Fruit fly (Drosophila melanogaster) whole organism, embryonic: Measurements from ENCODE around the gene Neurochondrin.

Experiments
- Ada2b ChIP-seq: fragments of 200-800 bp; sonication (Bioruptor generic); IDR thresholded peaks from 2 replicates; pipeline ENCODE4 v1.3.6; 2022; ENCODE audit warnings: missing biosample characterization, missing genetic modification characterization
- CG11695 ChIP-seq: fragments of 200-800 bp; sonication (Bioruptor generic); IDR thresholded peaks from 3 replicates; pipeline ENCODE4 v1.3.6; 2022; ENCODE audit warnings: missing biosample characterization, missing genetic modification characterization
- CG12071 ChIP-seq: fragments of 200-800 bp; sonication (Bioruptor generic); optimal IDR thresholded peaks from 3 replicates; lab custom pipeline; 2018; ENCODE audit warnings: missing biosample characterization, mild to moderate bottlenecking, missing genetic modification characterization
- CG1233 ChIP-seq: fragments of 200-800 bp; sonication (Bioruptor generic); optimal IDR thresholded peaks from 4 replicates; lab custom pipeline; 2018; ENCODE audit warnings: missing biosample characterization, mild to moderate bottlenecking, missing genetic modification characterization
- CG13775 ChIP-seq: fragments of 200-800 bp; sonication (Bioruptor generic); optimal IDR thresholded peaks from 3 replicates; lab custom pipeline; 2017; ENCODE audit warnings: missing biosample characterization, mild to moderate bottlenecking, missing genetic modification characterization
- CG14050 ChIP-seq: fragments of 200-800 bp; sonication (Bioruptor generic); IDR thresholded peaks from 3 replicates; pipeline ENCODE4 v1.3.6; 2022; ENCODE audit warnings: missing biosample characterization, missing genetic modification characterization
- CG15011 ChIP-seq: fragments of 200-800 bp; sonication (Bioruptor generic); optimal IDR thresholded peaks from 3 replicates; lab custom pipeline; 2018; ENCODE audit warnings: missing biosample characterization, mild to moderate bottlenecking, missing genetic modification characterization
- CG1603 ChIP-seq: fragments of 200-800 bp; sonication (Bioruptor generic); optimal IDR thresholded peaks from 2 replicates; lab custom pipeline; 2019; ENCODE audit warnings: missing biosample characterization, mild to moderate bottlenecking, missing genetic modification characterization, moderate library complexity
- CG17186 ChIP-seq: fragments of 200-800 bp; sonication (Bioruptor generic); optimal IDR thresholded peaks from 3 replicates; lab custom pipeline; 2017; ENCODE audit warnings: missing biosample characterization, missing genetic modification reagents, missing genetic modification characterization
- CG17385 ChIP-seq: fragments of 200-800 bp; sonication (Bioruptor generic); optimal IDR thresholded peaks from 3 replicates; lab custom pipeline; 2018; ENCODE audit warnings: missing biosample characterization, mild to moderate bottlenecking, missing genetic modification characterization
- CG18599 ChIP-seq: fragments of 200-800 bp; sonication (Bioruptor generic); optimal IDR thresholded peaks from 3 replicates; lab custom pipeline; 2017; ENCODE audit warnings: missing biosample characterization, missing genetic modification characterization, mild to moderate bottlenecking, moderate library complexity, missing genetic modification reagents
- CG2120 ChIP-seq: fragments of 200-800 bp; sonication (Bioruptor generic); optimal IDR thresholded peaks from 3 replicates; lab custom pipeline; 2016; ENCODE audit warnings: missing biosample characterization, missing genetic modification characterization
- CG2875 ChIP-seq: fragments of 200-800 bp; sonication (Bioruptor generic); optimal IDR thresholded peaks from 2 replicates; lab custom pipeline; 2017; ENCODE audit warnings: missing biosample characterization, mild to moderate bottlenecking, missing genetic modification characterization, missing genetic modification reagents
- CG30403 ChIP-seq: fragments of 200-800 bp; sonication (Bioruptor generic); optimal IDR thresholded peaks from 3 replicates; lab custom pipeline; 2016; ENCODE audit warnings: missing biosample characterization, missing genetic modification characterization
- CG3838 ChIP-seq: fragments of 200-800 bp; sonication (Bioruptor generic); optimal IDR thresholded peaks from 3 replicates; lab custom pipeline; 2016; ENCODE audit warnings: missing biosample characterization, missing genetic modification characterization
- CG42726 ChIP-seq: fragments of 200-800 bp; sonication (Bioruptor generic); IDR thresholded peaks from 2 replicates; pipeline ENCODE4 v1.3.6; 2022; ENCODE audit warnings: missing biosample characterization, missing genetic modification characterization; ENCODE audit not compliant: partially characterized antibody
- CG4328 ChIP-seq: fragments of 200-800 bp; sonication (Bioruptor generic); optimal IDR thresholded peaks from 3 replicates; lab custom pipeline; 2017; ENCODE audit warnings: missing biosample characterization, missing genetic modification reagents, missing genetic modification characterization
- CG6175 ChIP-seq: fragments of 200-800 bp; sonication (Bioruptor generic); IDR thresholded peaks from 3 replicates; pipeline ENCODE4 v1.3.6; 2022; ENCODE audit warnings: missing biosample characterization, missing genetic modification characterization
- CG6813 ChIP-seq: fragments of 200-800 bp; sonication (Bioruptor generic); optimal IDR thresholded peaks from 2 replicates; lab custom pipeline; 2017; ENCODE audit warnings: missing biosample characterization, missing genetic modification characterization, mild to moderate bottlenecking, moderate library complexity, missing genetic modification reagents
- CG8281 ChIP-seq: fragments of 200-800 bp; sonication (Bioruptor generic); optimal IDR thresholded peaks from 2 replicates; lab custom pipeline; 2018; ENCODE audit warnings: missing biosample characterization, mild to moderate bottlenecking, missing genetic modification characterization, moderate library complexity
- CG8359 ChIP-seq: fragments of 200-800 bp; sonication (Bioruptor generic); optimal IDR thresholded peaks from 2 replicates; lab custom pipeline; 2017; ENCODE audit warnings: missing biosample characterization, mild to moderate bottlenecking, missing genetic modification characterization, borderline replicate concordance
- CG8388 ChIP-seq: fragments of 200-800 bp; sonication (Bioruptor generic); optimal IDR thresholded peaks from 2 replicates; lab custom pipeline; 2019; ENCODE audit warnings: missing biosample characterization, mild to moderate bottlenecking, missing genetic modification characterization, moderate library complexity
- Dek ChIP-seq: fragments of 200-800 bp; sonication (Bioruptor generic); optimal IDR thresholded peaks from 3 replicates; lab custom pipeline; 2019; ENCODE audit warnings: missing biosample characterization, mild to moderate bottlenecking, missing genetic modification characterization, moderate library complexity
- Dip3 ChIP-seq: fragments of 200-800 bp; sonication (Bioruptor generic); optimal IDR thresholded peaks from 3 replicates; lab custom pipeline; 2016; ENCODE audit warnings: missing biosample characterization, missing genetic modification characterization
- H15 ChIP-seq: fragments of 200-800 bp; sonication (Bioruptor generic); IDR thresholded peaks from 3 replicates; pipeline ENCODE4 v1.3.6; 2022; ENCODE audit warnings: missing biosample characterization, missing genetic modification characterization
- Hsf ChIP-seq: fragments of 200-800 bp; sonication (Bioruptor generic); optimal IDR thresholded peaks from 3 replicates; lab custom pipeline; 2016; ENCODE audit warnings: missing biosample characterization, missing genetic modification characterization
- Kr ChIP-seq: fragments of 200-800 bp; sonication (Bioruptor generic); optimal IDR thresholded peaks from 2 replicates; lab custom pipeline; 2017; ENCODE audit warnings: missing biosample characterization, mild to moderate bottlenecking, missing genetic modification characterization
- Mes4 ChIP-seq: fragments of 200-800 bp; sonication (Bioruptor generic); optimal IDR thresholded peaks from 2 replicates; lab custom pipeline; 2016; ENCODE audit warnings: missing biosample characterization, missing genetic modification characterization
- Myb ChIP-seq: fragments of 200-800 bp; sonication (Bioruptor generic); optimal IDR thresholded peaks from 2 replicates; lab custom pipeline; 2016; ENCODE audit warnings: missing biosample characterization, missing genetic modification characterization
- Nf-YB ChIP-seq: fragments of 200-800 bp; sonication (Bioruptor generic); optimal IDR thresholded peaks from 3 replicates; lab custom pipeline; 2019; ENCODE audit warnings: missing biosample characterization, mild to moderate bottlenecking, missing genetic modification characterization, moderate library complexity
- Poxn ChIP-seq: fragments of 200-800 bp; sonication (Bioruptor generic); IDR thresholded peaks from 2 replicates; pipeline ENCODE4 v1.3.6; 2022; ENCODE audit warnings: missing biosample characterization, missing genetic modification characterization
- Six4 ChIP-seq: fragments of 200-800 bp; sonication (Bioruptor generic); optimal IDR thresholded peaks from 2 replicates; lab custom pipeline; 2016; ENCODE audit warnings: missing biosample characterization, missing genetic modification characterization
- TFAM ChIP-seq: fragments of 200-800 bp; sonication (Bioruptor generic); optimal IDR thresholded peaks from 2 replicates; lab custom pipeline; 2017; ENCODE audit warnings: missing biosample characterization, missing genetic modification characterization, inconsistent platforms
- Trl ChIP-seq, 3 experiments: fragments of >200 bp in 2 of 3; fragments of 200-800 bp in 1 of 3; sonication (Bioruptor generic) in 1 of 3; optimal IDR thresholded peaks; 2 replicates in 1 of 3; 3 replicates in 2 of 3; lab custom pipeline; 2016 to 2017; ENCODE audit warnings: missing biosample characterization in 1 of 3, missing genetic modification characterization in 1 of 3
- al ChIP-seq: fragments of 200-800 bp; sonication (Bioruptor generic); IDR thresholded peaks from 2 replicates; pipeline ENCODE4 v1.3.6; 2022; ENCODE audit warnings: missing biosample characterization, missing genetic modification characterization
- chinmo ChIP-seq: fragments of 200-800 bp; sonication (Bioruptor generic); IDR thresholded peaks from 4 replicates; pipeline ENCODE4 v1.3.6; 2022; ENCODE audit warnings: missing biosample characterization, missing genetic modification characterization; ENCODE audit not compliant: partially characterized antibody
- crol ChIP-seq: fragments of 200-800 bp; sonication (Bioruptor generic); IDR thresholded peaks from 2 replicates; pipeline ENCODE4 v1.3.6; 2022; ENCODE audit warnings: missing biosample characterization, missing genetic modification characterization
- dmrt99B ChIP-seq: fragments of 200-800 bp; sonication (Bioruptor generic); optimal IDR thresholded peaks from 2 replicates; lab custom pipeline; 2018; ENCODE audit warnings: missing biosample characterization, mild to moderate bottlenecking, missing genetic modification characterization, moderate library complexity
- gem ChIP-seq: fragments of 200-800 bp; sonication (Bioruptor generic); optimal IDR thresholded peaks from 2 replicates; lab custom pipeline; 2019; ENCODE audit warnings: missing biosample characterization, mild to moderate bottlenecking, missing genetic modification characterization, moderate library complexity
- grn ChIP-seq: fragments of 200-800 bp; sonication (Bioruptor generic); optimal IDR thresholded peaks from 3 replicates; lab custom pipeline; 2017; ENCODE audit warnings: missing biosample characterization, missing genetic modification characterization
- hth ChIP-seq: fragments of >200 bp; optimal IDR thresholded peaks from 2 replicates; lab custom pipeline; 2017; ENCODE audit warnings: inconsistent platforms
- pan ChIP-seq, 4 experiments: fragments of >200 bp in 3 of 4; fragments of 200-800 bp in 1 of 4; sonication (Bioruptor generic) in 1 of 4; optimal IDR thresholded peaks in 3 of 4; IDR thresholded peaks in 1 of 4; 2 replicates each; pipeline versions ENCODE4 v1.3.6 to Lab custom; 2017 to 2022; ENCODE audit warnings: missing biosample characterization in 2 of 4, missing genetic modification characterization in 2 of 4, mixed read lengths in 1 of 4
- peb ChIP-seq: fragments of 200-800 bp; sonication (Bioruptor generic); IDR thresholded peaks from 2 replicates; pipeline ENCODE4 v1.3.6; 2022; ENCODE audit warnings: missing biosample characterization, missing genetic modification characterization
- pho ChIP-seq: fragments of 200-800 bp; sonication (Bioruptor generic); optimal IDR thresholded peaks from 2 replicates; lab custom pipeline; 2016; ENCODE audit warnings: missing biosample characterization, missing genetic modification characterization
- sc ChIP-seq, 3 experiments: fragments of >200 bp in 2 of 3; fragments of 200-800 bp in 1 of 3; sonication (Bioruptor generic) in 1 of 3; optimal IDR thresholded peaks; 2 replicates in 2 of 3; 3 replicates in 1 of 3; lab custom pipeline; 2017; ENCODE audit warnings: mild to moderate bottlenecking in 1 of 3, missing biosample characterization in 1 of 3, missing genetic modification characterization in 1 of 3, missing genetic modification reagents in 1 of 3
- sd ChIP-seq: fragments of 200-800 bp; sonication (Bioruptor generic); optimal IDR thresholded peaks from 3 replicates; lab custom pipeline; 2018; ENCODE audit warnings: missing biosample characterization, mild to moderate bottlenecking, missing genetic modification characterization, moderate library complexity
- wdn ChIP-seq: fragments of 200-800 bp; sonication (Bioruptor generic); IDR thresholded peaks from 2 replicates; pipeline ENCODE4 v1.3.6; 2022; ENCODE audit warnings: missing biosample characterization, missing genetic modification characterization

The Neurochondrin gene

dm6 chr3R:6423984-6424602, 44.1 kb upstream of the Neurochondrin start (continued):
- TF ChIP-seq CG8359 (GFP tag; lab: Kevin White, UChicago) (peak; percentile 76), Nf-YB (peak; percentile 90), Poxn (GFP tag; lab: Robert Waterston, UW) (peak; percentile 71), dmrt99B (tag; lab: Kevin White, UChicago) (peak; percentile 90), Mes4 (GFP tag; lab: Kevin White, UChicago) (peak; percentile 92), CG42726 (no peak), CG17186 (GFP tag; lab: Kevin White, UChicago) (peak; percentile 44), Ada2b (peak; percentile 89), gem (tag; lab: Kevin White, UChicago) (peak; percentile 94), sd (peak; percentile 67), Dek (tag; lab: Kevin White, UChicago) (peak; percentile 86), CG15011 (GFP tag; lab: Kevin White, UChicago) (peak; percentile 76), Kr (peak; percentile 53), CG6175 (GFP tag; lab: Robert Waterston, UW) (peak; percentile 68; the same call in 1 of the 3 replicates), hth (no peak), CG12071 (GFP tag; lab: Kevin White, UChicago) (peak; percentile 91), CG8388 (GFP tag; lab: Kevin White, UChicago) (peak; percentile 89), CG30403 (GFP tag; lab: Kevin White, UChicago) (peak; percentile 94), CG1233 (GFP tag; lab: Kevin White, UChicago) (peak; percentile 90), Myb (GFP tag; lab: Kevin White, UChicago) (peak; percentile 82), TFAM (GFP tag; lab: Kevin White, UChicago) (peak; percentile 29), sc (optimal IDR thresholded peaks at IDR 0.05; lab: Kevin White, UChicago) (no peak), sc (GFP tag; optimal IDR thresholded peaks at IDR 0.05; lab: Kevin White, UChicago) (peak; percentile 82), al (peak; percentile 83), CG2875 (GFP tag; lab: Kevin White, UChicago) (peak; percentile 89), CG17385 (GFP tag; lab: Kevin White, UChicago) (peak; percentile 91), grn (GFP tag; lab: Kevin White, UChicago) (peak; percentile 9), CG14050 (GFP tag; lab: Robert Waterston, UW) (peak; percentile 85), chinmo (0 out of 4 replicates have a peak, but pooled peaks have one; percentile 55), Dip3 (GFP tag; lab: Kevin White, UChicago) (peak; percentile 90), wdn (GFP tag; lab: Robert Waterston, UW) (peak; percentile 88), H15 (GFP tag; lab: Robert Waterston, UW) (peak; percentile 87), Six4 (GFP tag; lab: Kevin White, UChicago) (peak; percentile 88), CG4328 (peak; percentile 69), Hsf (peak; percentile 93), crol (GFP tag; lab: Robert Waterston, UW) (0 out of 2 replicates have a peak, but pooled peaks have one; percentile 7), peb (GFP tag; lab: Robert Waterston, UW) (peak; percentile 88), CG6813 (GFP tag; lab: Kevin White, UChicago) (peak; percentile 94), CG2120 (GFP tag; lab: Kevin White, UChicago) (peak; percentile 96), CG11695 (GFP tag; lab: Robert Waterston, UW) (peak; percentile 91), CG13775 (GFP tag; lab: Kevin White, UChicago) (peak; percentile 89), pho (GFP tag; lab: Kevin White, UChicago) (peak; percentile 89), CG8281 (peak; percentile 67), CG1603 (tag; lab: Kevin White, UChicago) (peak; percentile 96), Trl (optimal IDR thresholded peaks at IDR 0.05; lab: Kevin White, UChicago) (peak; percentile 61 to 76), Trl (GFP tag; optimal IDR thresholded peaks at IDR 0.05; lab: Kevin White, UChicago) (peak; percentile 95), pan (optimal IDR thresholded peaks at IDR 0.05; lab: Kevin White, UChicago) (no peak), pan (GFP tag; optimal IDR thresholded peaks at IDR 0.05 in 1 of 2, IDR thresholded peaks at IDR 0.05 in 1 of 2) (peak in 1 of 2 experiments; percentile 95), CG3838 (GFP tag; lab: Kevin White, UChicago) (no peak), CG18599 (GFP tag; lab: Kevin White, UChicago) (peak; percentile 97)
